Fruit fly (Drosophila melanogaster) whole organism: ENCODE data around the gene CG12773.

Experiments used
- CG8478 ChIP-seq: fragments of >200 bp; optimal IDR thresholded peaks from 2 replicates; lab custom pipeline; 2018; ENCODE audit warnings: inconsistent platforms
- pan ChIP-seq: fragments of >200 bp; optimal IDR thresholded peaks from 2 replicates; lab custom pipeline; 2017
- psq ChIP-seq: fragments of >200 bp; optimal IDR thresholded peaks from 2 replicates; lab custom pipeline; 2017
- usp ChIP-seq: fragments of >200 bp; optimal IDR thresholded peaks from 2 replicates; lab custom pipeline; 2017; ENCODE audit warnings: missing biosample characterization, missing genetic modification characterization, mixed read lengths

DNA sequence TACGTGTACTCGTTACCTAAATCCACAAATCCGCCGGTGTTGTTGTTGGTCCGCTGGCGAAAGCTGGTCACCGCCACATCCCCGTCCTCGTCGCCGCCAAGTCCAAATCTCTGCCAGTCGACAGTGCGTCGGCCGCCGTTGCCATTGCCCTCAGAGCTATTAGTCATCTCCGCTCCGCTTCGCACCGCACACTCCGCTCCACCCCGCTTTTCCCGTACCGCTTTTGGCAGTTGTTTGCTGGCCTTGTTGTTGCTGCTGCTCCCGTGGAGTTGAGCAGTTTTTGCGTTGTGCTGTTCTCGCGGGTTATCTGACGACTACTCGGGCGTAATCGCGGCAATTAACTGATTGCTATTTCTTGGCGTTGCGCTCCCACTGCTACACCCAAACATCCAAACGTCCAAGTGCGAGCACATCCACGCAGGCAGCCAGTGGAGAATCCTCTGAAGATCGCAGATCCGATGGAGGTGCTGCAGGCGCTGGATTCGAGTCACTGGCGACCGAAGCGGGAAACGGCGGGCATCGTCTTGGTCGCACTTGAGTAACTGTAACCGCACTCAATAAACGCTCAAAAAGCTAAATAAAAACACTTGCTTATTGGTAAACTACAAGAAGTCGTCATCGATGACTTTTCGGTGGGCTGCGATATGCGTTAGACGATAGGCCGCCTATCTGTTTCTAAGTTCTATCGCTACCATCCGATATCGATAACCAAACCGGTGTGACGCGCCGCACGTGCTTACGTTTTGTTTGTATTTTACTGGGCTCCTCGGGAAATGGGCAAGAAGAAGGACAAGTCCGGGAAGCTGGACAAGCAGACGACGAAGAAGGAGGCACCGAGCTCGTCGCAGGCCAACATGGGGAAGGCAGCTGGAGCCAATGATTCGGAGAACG, at the start of gene CG12773, which contains the start of gene CG11417:
- TF ChIP-seq pan (lab: Kevin White, UChicago) = no peak
- no peak for TF ChIP-seq usp (GFP tag; lab: Kevin White, UChicago)
- TF ChIP-seq psq (lab: Kevin White, UChicago) = no peak
- TF ChIP-seq CG8478 = no peak
